Worm (Caenorhabditis elegans) whole organism, L1 larva: ENCODE measurements around the gene cpg-19.
A peak's percentile ranks its signal among the peaks of the same experiment; 100 is the strongest.

Experiments
- F16B12.6 ChIP-seq: fragments of 150-350 bp; optimal IDR thresholded peaks from 2 replicates; lab custom pipeline; 2014; ENCODE audit warnings: missing biosample characterization, missing genetic modification characterization
- ama-1 ChIP-seq: fragments of 150-350 bp; optimal IDR thresholded peaks from 2 replicates; lab custom pipeline; 2014
- ceh-8 ChIP-seq: fragments of 200-800 bp; sonication (Bioruptor generic); optimal IDR thresholded peaks from 2 replicates; lab custom pipeline; 2018; ENCODE audit warnings: mild to moderate bottlenecking, missing genetic modification characterization, moderate library complexity, missing compliant biosample characterization
- ceh-82 ChIP-seq, 3 experiments: fragments of 150-350 bp in 1 of 3; sonication (generic microtip) in 2 of 3; optimal IDR thresholded peaks; 2 replicates each; lab custom pipeline; 2014 to 2017; ENCODE audit warnings: missing biosample characterization in 3 of 3, missing genetic modification characterization in 3 of 3
- dsc-1 ChIP-seq: sonication (generic microtip); optimal IDR thresholded peaks from 2 replicates; lab custom pipeline; 2016; ENCODE audit warnings: mild to moderate bottlenecking, missing genetic modification characterization, missing compliant biosample characterization
- efl-1 ChIP-seq, 4 experiments: fragments of 150-350 bp; optimal IDR thresholded peaks in 3 of 4; peaks in 1 of 4; 1 replicate in 1 of 4; 2 replicates in 3 of 4; lab custom pipeline; 2014; ENCODE audit warnings: missing biosample characterization in 2 of 4, missing genetic modification characterization in 2 of 4, missing genetic modification reagents in 2 of 4
- efl-3 ChIP-seq: fragments of 200-800 bp; sonication (Bioruptor generic); optimal IDR thresholded peaks from 2 replicates; lab custom pipeline; 2018; ENCODE audit warnings: mild to moderate bottlenecking, missing genetic modification characterization, missing compliant biosample characterization
- elt-2 ChIP-seq: sonication (generic microtip); optimal IDR thresholded peaks from 2 replicates; lab custom pipeline; 2016; ENCODE audit warnings: missing genetic modification characterization, mild to moderate bottlenecking, inconsistent platforms, missing compliant biosample characterization, missing genetic modification reagents
- ets-5 ChIP-seq: fragments of 200-800 bp; sonication (Bioruptor generic); IDR thresholded peaks from 2 replicates; pipeline ENCODE4 v1.3.6; 2022; ENCODE audit warnings: missing genetic modification characterization, missing compliant biosample characterization
- fkh-10 ChIP-seq: sonication (generic microtip); optimal IDR thresholded peaks from 2 replicates; lab custom pipeline; 2017; ENCODE audit warnings: missing biosample characterization, missing genetic modification reagents, missing genetic modification characterization
- hlh-4 ChIP-seq: sonication (generic microtip); optimal IDR thresholded peaks from 2 replicates; lab custom pipeline; 2016; ENCODE audit warnings: mild to moderate bottlenecking, missing genetic modification characterization, missing compliant biosample characterization
- hpl-2 ChIP-seq: fragments of 150-350 bp; optimal IDR thresholded peaks from 2 replicates; lab custom pipeline; 2014; ENCODE audit warnings: missing biosample characterization, missing genetic modification reagents, missing genetic modification characterization
- lin-14 ChIP-seq: fragments of 200-800 bp; sonication (Bioruptor generic); optimal IDR thresholded peaks from 2 replicates; lab custom pipeline; 2018; ENCODE audit warnings: mild to moderate bottlenecking, missing genetic modification characterization, moderate library complexity, missing compliant biosample characterization
- lin-15B ChIP-seq: fragments of 150-350 bp; sonication (generic microtip); optimal IDR thresholded peaks from 3 replicates; lab custom pipeline; 2014; ENCODE audit warnings: missing biosample characterization, missing genetic modification characterization
- lsy-2 ChIP-seq, 2 experiments: fragments of 150-350 bp; optimal IDR thresholded peaks; 2 replicates each; lab custom pipeline; 2014; ENCODE audit warnings: missing biosample characterization in 2 of 2, missing genetic modification characterization in 2 of 2
- nhr-11 ChIP-seq: fragments of 150-350 bp; optimal IDR thresholded peaks from 2 replicates; lab custom pipeline; 2014; ENCODE audit warnings: missing biosample characterization, missing genetic modification characterization
- nhr-12 ChIP-seq: sonication (generic microtip); optimal IDR thresholded peaks from 2 replicates; lab custom pipeline; 2017; ENCODE audit warnings: missing biosample characterization, missing genetic modification characterization
- nhr-71 ChIP-seq: sonication (generic microtip); optimal IDR thresholded peaks from 2 replicates; lab custom pipeline; 2016; ENCODE audit warnings: mild to moderate bottlenecking, missing genetic modification characterization, moderate library complexity, missing compliant biosample characterization
- nhr-76 ChIP-seq: sonication (generic microtip); optimal IDR thresholded peaks from 2 replicates; lab custom pipeline; 2017; ENCODE audit warnings: missing biosample characterization, missing genetic modification characterization
- nhr-77 ChIP-seq: fragments of 150-350 bp; optimal IDR thresholded peaks from 2 replicates; lab custom pipeline; 2014; ENCODE audit warnings: missing biosample characterization, missing genetic modification characterization
- nhr-84 ChIP-seq: sonication (generic microtip); optimal IDR thresholded peaks from 2 replicates; lab custom pipeline; 2017; ENCODE audit warnings: missing biosample characterization, missing genetic modification characterization
- rnt-1 ChIP-seq: sonication (generic microtip); optimal IDR thresholded peaks from 2 replicates; lab custom pipeline; 2016; ENCODE audit warnings: mild to moderate bottlenecking, missing genetic modification characterization, moderate library complexity, missing compliant biosample characterization
- swsn-7 ChIP-seq: sonication (generic microtip); optimal IDR thresholded peaks from 2 replicates; lab custom pipeline; 2016; ENCODE audit warnings: missing genetic modification characterization, missing compliant biosample characterization
- unc-130 ChIP-seq: fragments of 150-350 bp; optimal IDR thresholded peaks from 2 replicates; lab custom pipeline; 2017; ENCODE audit warnings: missing biosample characterization, missing genetic modification characterization, inconsistent platforms
- unc-62 ChIP-seq: fragments of 150-350 bp; optimal IDR thresholded peaks from 2 replicates; lab custom pipeline; 2014; ENCODE audit warnings: missing biosample characterization, missing genetic modification reagents, missing genetic modification characterization
- vab-15 ChIP-seq: sonication (generic microtip); optimal IDR thresholded peaks from 2 replicates; lab custom pipeline; 2017; ENCODE audit warnings: missing genotype, mild to moderate bottlenecking, missing genetic modification characterization, missing compliant biosample characterization
- zip-4 ChIP-seq: fragments of 200-800 bp; sonication (Bioruptor generic); optimal IDR thresholded peaks from 2 replicates; lab custom pipeline; 2018; ENCODE audit warnings: mild to moderate bottlenecking, missing genetic modification characterization, moderate library complexity, missing compliant biosample characterization

The cpg-19 gene

DNA sequence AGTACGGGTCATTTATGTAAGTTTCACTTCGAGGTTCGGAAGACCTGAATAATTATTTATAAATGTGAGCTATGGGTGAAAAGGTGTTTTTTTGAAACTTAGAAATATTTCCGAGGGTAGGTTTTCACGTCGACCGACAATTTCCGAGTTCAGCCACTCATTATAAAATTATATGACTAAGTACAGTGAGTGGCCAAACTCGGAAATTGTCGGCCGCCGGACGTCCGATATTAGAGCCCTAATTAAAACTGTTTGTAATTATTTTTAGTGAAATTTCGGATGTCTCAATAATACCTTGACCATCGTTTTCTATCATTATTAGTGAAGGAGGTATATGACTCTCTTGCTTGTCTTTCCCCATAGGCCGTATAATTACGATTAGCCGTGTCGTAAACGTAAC lies 45.9 kb downstream of the cpg-19 start:
- TF ChIP-seq lsy-2 (tag; optimal IDR thresholded peaks at IDR 0.05; lab: Kevin White, UChicago) (no peak), zip-4 (GFP tag; lab: Kevin White, UChicago) (no peak), F16B12.6 (tag; lab: Kevin White, UChicago) (no peak), swsn-7 (tag; lab: Kevin White, UChicago) (no peak), unc-62 (GFP tag; lab: Kevin White, UChicago) (no peak), hpl-2 (GFP tag; lab: Kevin White, UChicago) (no peak), efl-1 (optimal IDR thresholded peaks at IDR 0.05; lab: Kevin White, UChicago) (no peak), efl-1 (GFP tag; optimal IDR thresholded peaks at IDR 0.05 in 1 of 2; lab: Kevin White, UChicago) (no peak), lin-15B (tag; lab: Kevin White, UChicago) (no peak), nhr-71 (tag; lab: Kevin White, UChicago) (no peak), unc-130 (tag; lab: Kevin White, UChicago) (no peak), rnt-1 (no peak)

DNA sequence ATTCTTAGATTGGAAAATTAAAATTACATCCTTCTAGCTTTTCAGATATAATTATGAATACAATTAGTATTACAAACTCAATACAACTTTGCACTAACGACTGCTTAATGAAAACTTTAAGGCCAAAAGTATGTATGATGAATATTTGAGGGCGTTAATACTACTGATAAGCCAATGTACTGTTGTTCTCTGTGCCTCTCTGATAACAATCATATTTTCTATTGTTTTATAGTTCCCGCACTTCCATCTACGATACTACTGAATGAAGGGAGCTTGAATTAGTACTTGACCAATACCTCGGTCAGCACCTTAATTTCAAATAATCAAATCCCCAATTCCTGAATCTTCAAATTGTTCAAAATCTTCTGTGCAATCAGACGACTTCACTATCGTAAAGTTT lies 47.5 kb downstream of the cpg-19 start:
- no peak for TF ChIP-seq nhr-12 (tag; lab: Kevin White, UChicago)
- peak; percentile 51 for TF ChIP-seq elt-2 (tag; lab: Kevin White, UChicago)
- TF ChIP-seq ama-1 (lab: Kevin White, UChicago): no peak
- no peak for TF ChIP-seq ceh-82 (tag; optimal IDR thresholded peaks at IDR 0.05; lab: Kevin White, UChicago)
- TF ChIP-seq nhr-77 (tag; lab: Kevin White, UChicago): no peak
- TF ChIP-seq nhr-11: no peak

DNA sequence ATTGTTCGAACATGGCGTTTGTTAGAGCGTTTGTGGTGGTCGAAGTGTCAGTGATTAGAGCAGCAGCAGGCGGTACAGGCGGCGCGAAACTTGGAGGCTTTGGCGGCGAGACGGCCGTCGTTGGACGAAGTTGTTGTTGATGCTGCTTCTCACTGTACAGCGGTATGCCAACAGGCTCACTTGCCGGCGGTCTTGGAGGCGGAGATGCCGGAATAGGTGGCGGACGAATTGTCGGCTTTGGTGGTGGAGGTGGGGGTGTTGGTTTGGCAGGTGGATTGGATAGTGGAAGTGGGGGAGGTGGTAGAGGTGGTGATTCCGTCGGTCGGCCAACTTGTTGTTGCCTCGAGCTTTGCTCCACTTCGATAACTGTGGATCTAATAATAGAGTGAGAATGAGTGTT lies 49.6 kb downstream of the cpg-19 start:
- no peak for TF ChIP-seq fkh-10 (GFP tag; lab: Kevin White, UChicago)
- no peak for TF ChIP-seq ets-5 (GFP tag; lab: Robert Waterston, UW)
- TF ChIP-seq lin-14 (GFP tag; lab: Kevin White, UChicago): no peak
- TF ChIP-seq dsc-1 (tag; lab: Kevin White, UChicago): no peak
- TF ChIP-seq ceh-8 (GFP tag; lab: Kevin White, UChicago): no peak
- TF ChIP-seq hlh-4 (tag; lab: Kevin White, UChicago): no peak
- TF ChIP-seq nhr-84 (tag; lab: Kevin White, UChicago): no peak
- TF ChIP-seq nhr-11: no peak
- TF ChIP-seq efl-3 (GFP tag; lab: Kevin White, UChicago): no peak
- TF ChIP-seq ceh-82 (tag; optimal IDR thresholded peaks at IDR 0.05; lab: Kevin White, UChicago): no peak
- no peak for TF ChIP-seq efl-1 (optimal IDR thresholded peaks at IDR 0.05; lab: Kevin White, UChicago)
- no peak for TF ChIP-seq efl-1 (GFP tag; optimal IDR thresholded peaks at IDR 0.05 in 1 of 2; lab: Kevin White, UChicago)
- TF ChIP-seq nhr-76 (tag; lab: Kevin White, UChicago): no peak
- TF ChIP-seq vab-15 (tag; lab: Kevin White, UChicago): no peak
- no peak for TF ChIP-seq nhr-12 (tag; lab: Kevin White, UChicago)
- TF ChIP-seq, all 84 proteins: peak for 0
